Fruit fly (Drosophila melanogaster): ENCODE results near the gene Hacd1.

Gene Hacd1

DNA sequence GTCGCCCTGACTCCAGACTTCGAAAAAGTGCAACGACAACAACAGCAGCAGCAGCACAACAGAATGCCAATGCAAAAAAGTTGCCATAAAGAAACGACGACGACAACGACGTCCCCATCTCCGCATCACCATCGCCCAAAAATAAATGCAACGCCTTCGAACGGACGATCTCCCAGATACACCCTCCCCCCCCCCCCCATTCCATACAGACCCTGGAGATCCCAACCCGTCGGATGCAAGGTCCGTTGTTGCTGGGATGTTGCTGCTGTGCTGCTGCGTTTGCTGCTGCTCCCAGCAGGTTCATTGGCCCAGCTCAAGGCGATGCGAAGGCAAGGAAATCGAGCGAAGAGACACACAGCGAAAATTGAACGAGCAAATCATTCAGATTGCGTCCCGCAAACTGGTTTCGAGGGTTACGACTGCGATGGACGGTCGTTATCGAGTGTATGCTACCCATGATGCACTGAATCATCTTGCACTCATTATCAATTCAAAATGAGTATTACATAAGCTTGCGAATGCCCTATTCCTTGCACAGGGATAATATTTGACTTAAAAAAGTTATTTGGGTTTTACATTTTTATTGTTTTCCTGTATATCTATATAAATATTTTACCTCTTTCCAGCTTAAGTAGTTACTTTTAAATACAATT, 11.8 kb upstream of the Hacd1 start (continued):
- TF ChIP-seq CG31627 (GFP tag; optimal IDR thresholded peaks at IDR 0.05), result no peak
- TF ChIP-seq cyc (GFP tag; optimal IDR thresholded peaks at IDR 0.05), result no peak
- TF ChIP-seq lz (GFP tag; optimal IDR thresholded peaks at IDR 0.05), result no peak
- TF ChIP-seq CG6808 (GFP tag; optimal IDR thresholded peaks at IDR 0.05), result peak; percentile 81
- no peak for TF ChIP-seq Hr38 (GFP tag; optimal IDR thresholded peaks at IDR 0.05)
- no peak for TF ChIP-seq CG11294 (GFP tag; IDR thresholded peaks at IDR 0.05)
- no peak for TF ChIP-seq Eip93F (GFP tag; optimal IDR thresholded peaks at IDR 0.05)
- no peak for TF ChIP-seq CG16779 (tag; optimal IDR thresholded peaks at IDR 0.05)
- TF ChIP-seq CG3032 (tag; optimal IDR thresholded peaks at IDR 0.05), result peak; percentile 18
- TF ChIP-seq CG8632 (GFP tag; optimal IDR thresholded peaks at IDR 0.05), result no peak
- no peak for TF ChIP-seq Sox15 (GFP tag; optimal IDR thresholded peaks at IDR 0.05)
- TF ChIP-seq CG6163 (GFP tag; IDR thresholded peaks at IDR 0.05), result peak; percentile 65; the same call in 2 of the 3 replicates
- no peak for TF ChIP-seq Ets21C (GFP tag; optimal IDR thresholded peaks at IDR 0.05)
- TF ChIP-seq achi (GFP tag; optimal IDR thresholded peaks at IDR 0.05), result no peak
- no peak for TF ChIP-seq CG8319 (GFP tag; optimal IDR thresholded peaks at IDR 0.05)
- no peak for TF ChIP-seq fd59A (GFP tag; optimal IDR thresholded peaks at IDR 0.05)
- TF ChIP-seq CG15336 (GFP tag; IDR thresholded peaks at IDR 0.05), result no peak
- TF ChIP-seq Smox (GFP tag; optimal IDR thresholded peaks at IDR 0.05), result no peak

DNA sequence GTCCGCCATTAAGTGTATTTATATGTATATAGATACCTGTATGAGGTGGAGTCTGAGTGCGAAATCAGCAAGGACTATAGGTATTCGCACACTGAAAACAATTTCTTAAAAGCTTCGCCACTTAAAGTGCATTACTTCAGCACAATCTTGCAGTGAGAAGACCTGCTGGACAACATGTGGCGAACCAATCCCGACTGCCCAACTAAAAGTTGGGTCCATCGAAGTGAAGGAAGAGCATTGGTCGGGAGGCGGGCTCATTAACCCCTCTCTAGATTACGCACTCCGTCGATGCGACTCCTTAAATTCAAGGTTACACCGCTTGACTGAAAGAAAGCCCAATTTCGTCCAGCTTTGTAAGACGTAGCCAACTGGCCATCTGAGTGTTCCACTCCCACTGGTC, 11.2 kb upstream of the Hacd1 start:
- TF ChIP-seq Lpt (GFP tag; optimal IDR thresholded peaks at IDR 0.05) (no peak), CG3919 (GFP tag; optimal IDR thresholded peaks at IDR 0.05) (no peak), Met (GFP tag; optimal IDR thresholded peaks at IDR 0.05) (no peak), CG7368 (GFP tag; optimal IDR thresholded peaks at IDR 0.05) (no peak), CG31627 (GFP tag; optimal IDR thresholded peaks at IDR 0.05) (peak; percentile 41), CG6792 (GFP tag; optimal IDR thresholded peaks at IDR 0.05) (no peak), Hr39 (GFP tag; optimal IDR thresholded peaks at IDR 0.05) (peak; percentile 53), CG10631 (GFP tag; optimal IDR thresholded peaks at IDR 0.05) (peak; percentile 48), fkh (GFP tag; optimal IDR thresholded peaks at IDR 0.05) (no peak), CG32006 (GFP tag; optimal IDR thresholded peaks at IDR 0.05) (no peak), Sox102F (GFP tag; optimal IDR thresholded peaks at IDR 0.05) (peak; percentile 33), vri (GFP tag; optimal IDR thresholded peaks at IDR 0.05) (no peak), CG1621 (tag; optimal IDR thresholded peaks at IDR 0.05) (peak; percentile 32), CG11902 (GFP tag; optimal IDR thresholded peaks at IDR 0.05) (no peak), dsx (GFP tag; optimal IDR thresholded peaks at IDR 0.05; ENCODE audit: poor library complexity, severe bottlenecking) (no peak), CG6808 (GFP tag; optimal IDR thresholded peaks at IDR 0.05) (no peak), Hr4 (GFP tag; optimal IDR thresholded peaks at IDR 0.05) (no peak), lz (GFP tag; optimal IDR thresholded peaks at IDR 0.05) (peak; percentile 27), spab (GFP tag; optimal IDR thresholded peaks at IDR 0.05) (no peak), CG6854 (GFP tag; optimal IDR thresholded peaks at IDR 0.05) (no peak), Blimp-1 (GFP tag; optimal IDR thresholded peaks at IDR 0.05) (no peak), salr (GFP tag; optimal IDR thresholded peaks at IDR 0.05) (peak in 1 of 2 experiments; percentile 10), Eip93F (GFP tag; optimal IDR thresholded peaks at IDR 0.05) (no peak), CG10669 (GFP tag; optimal IDR thresholded peaks at IDR 0.05) (peak; percentile 45), pdm3 (GFP tag; optimal IDR thresholded peaks at IDR 0.05) (peak; percentile 52), Eip75B (GFP tag; optimal IDR thresholded peaks at IDR 0.05) (no peak), CG11762 (GFP tag; optimal IDR thresholded peaks at IDR 0.05; ENCODE audit: insufficient read depth) (no peak), CG9139 (GFP tag; optimal IDR thresholded peaks at IDR 0.05) (no peak), Sox14 (GFP tag; optimal IDR thresholded peaks at IDR 0.05) (peak; percentile 19), CG4318 (GFP tag; optimal IDR thresholded peaks at IDR 0.05) (no peak), Ets21C (GFP tag; optimal IDR thresholded peaks at IDR 0.05) (no peak), OdsH (GFP tag; optimal IDR thresholded peaks at IDR 0.05) (peak; percentile 29), CG16779 (tag; optimal IDR thresholded peaks at IDR 0.05) (no peak), Hr38 (GFP tag; optimal IDR thresholded peaks at IDR 0.05) (no peak), CG8119 (GFP tag; IDR thresholded peaks at IDR 0.05) (no peak), CG11294 (GFP tag; IDR thresholded peaks at IDR 0.05) (no peak), Smox (GFP tag; optimal IDR thresholded peaks at IDR 0.05) (peak; percentile 40), achi (GFP tag; optimal IDR thresholded peaks at IDR 0.05) (peak; percentile 1), CG34406 (GFP tag; optimal IDR thresholded peaks at IDR 0.05) (no peak), fd59A (GFP tag; optimal IDR thresholded peaks at IDR 0.05) (no peak), eg (GFP tag; IDR thresholded peaks at IDR 0.05) (no peak), CG8632 (GFP tag; optimal IDR thresholded peaks at IDR 0.05) (no peak)

Data from whole organism, prepupa.